Fruit fly (Drosophila melanogaster) whole organism, embryonic: ENCODE measurements around the gene CG34462.

Experiments used
- Adf1 ChIP-seq: fragments of 200-800 bp; sonication (Bioruptor generic); IDR thresholded peaks from 2 replicates; pipeline ENCODE4 v1.3.6; 2022; ENCODE audit warnings: missing biosample characterization, missing genetic modification characterization
- CG12071 ChIP-seq: fragments of 200-800 bp; sonication (Bioruptor generic); optimal IDR thresholded peaks from 3 replicates; lab custom pipeline; 2018; ENCODE audit warnings: missing biosample characterization, mild to moderate bottlenecking, missing genetic modification characterization
- CG12769 ChIP-seq: fragments of 200-800 bp; sonication (Bioruptor generic); optimal IDR thresholded peaks from 2 replicates; lab custom pipeline; 2019; ENCODE audit warnings: missing biosample characterization, mild to moderate bottlenecking, missing genetic modification characterization, moderate library complexity
- CG13894 ChIP-seq: fragments of 200-800 bp; sonication (Bioruptor generic); optimal IDR thresholded peaks from 3 replicates; lab custom pipeline; 2018; ENCODE audit warnings: missing biosample characterization, mild to moderate bottlenecking, missing genetic modification characterization, moderate library complexity
- CG15073 ChIP-seq: fragments of 200-800 bp; sonication (Bioruptor generic); optimal IDR thresholded peaks from 2 replicates; lab custom pipeline; 2016; ENCODE audit warnings: missing biosample characterization, missing genetic modification characterization
- CG16779 ChIP-seq: fragments of 200-800 bp; sonication (Bioruptor generic); IDR thresholded peaks from 2 replicates; pipeline ENCODE4 v1.3.6; 2022; ENCODE audit warnings: missing biosample characterization, missing genetic modification characterization
- CG32532 ChIP-seq: fragments of 200-800 bp; sonication (Bioruptor generic); IDR thresholded peaks from 2 replicates; pipeline ENCODE4 v1.3.6; 2022; ENCODE audit warnings: missing biosample characterization, missing genetic modification characterization
- CG33213 ChIP-seq: fragments of 200-800 bp; sonication (Bioruptor generic); optimal IDR thresholded peaks from 3 replicates; lab custom pipeline; 2016; ENCODE audit warnings: missing biosample characterization, missing genetic modification characterization
- CG3847 ChIP-seq: fragments of 200-800 bp; sonication (Bioruptor generic); IDR thresholded peaks from 2 replicates; pipeline ENCODE4 v1.3.6; 2022; ENCODE audit warnings: missing biosample characterization, missing genetic modification characterization
- CG4328 ChIP-seq: fragments of 200-800 bp; sonication (Bioruptor generic); optimal IDR thresholded peaks from 3 replicates; lab custom pipeline; 2017; ENCODE audit warnings: missing biosample characterization, missing genetic modification reagents, missing genetic modification characterization
- CG4854 ChIP-seq: fragments of 200-800 bp; sonication (Bioruptor generic); optimal IDR thresholded peaks from 2 replicates; lab custom pipeline; 2016; ENCODE audit warnings: missing biosample characterization, missing genetic modification characterization, inconsistent platforms
- CG5953 ChIP-seq: fragments of 200-800 bp; sonication (Bioruptor generic); IDR thresholded peaks from 2 replicates; pipeline ENCODE4 v1.3.6; 2022; ENCODE audit warnings: missing biosample characterization, missing genetic modification characterization
- CG6272 ChIP-seq: fragments of 200-800 bp; sonication (Bioruptor generic); IDR thresholded peaks from 2 replicates; pipeline ENCODE4 v1.3.6; 2022; ENCODE audit warnings: missing biosample characterization, missing genetic modification characterization
- CG6654 ChIP-seq: fragments of 200-800 bp; sonication (Bioruptor generic); optimal IDR thresholded peaks from 2 replicates; lab custom pipeline; 2017; ENCODE audit warnings: missing biosample characterization, mild to moderate bottlenecking, missing genetic modification characterization
- CG6683 ChIP-seq: fragments of 200-800 bp; sonication (Bioruptor generic); optimal IDR thresholded peaks from 2 replicates; lab custom pipeline; 2017; ENCODE audit warnings: missing biosample characterization, mild to moderate bottlenecking, missing genetic modification characterization, missing genetic modification reagents
- CG6854 ChIP-seq: fragments of 200-800 bp; sonication (Bioruptor generic); optimal IDR thresholded peaks from 3 replicates; lab custom pipeline; 2017; ENCODE audit warnings: missing biosample characterization, mild to moderate bottlenecking, missing genetic modification characterization
- CG8089 ChIP-seq: fragments of 200-800 bp; sonication (Bioruptor generic); optimal IDR thresholded peaks from 3 replicates; lab custom pipeline; 2016; ENCODE audit warnings: missing biosample characterization, missing genetic modification characterization
- D19A ChIP-seq: fragments of 200-800 bp; optimal IDR thresholded peaks from 3 replicates; lab custom pipeline; 2019; ENCODE audit warnings: missing biosample characterization, mild to moderate bottlenecking, missing genetic modification characterization, moderate library complexity
- D19B ChIP-seq: fragments of 200-800 bp; sonication (Bioruptor generic); optimal IDR thresholded peaks from 2 replicates; lab custom pipeline; 2017; ENCODE audit warnings: missing biosample characterization, mild to moderate bottlenecking, missing genetic modification characterization
- Dbx ChIP-seq: fragments of 200-800 bp; sonication (Bioruptor generic); IDR thresholded peaks from 3 replicates; pipeline ENCODE4 v1.3.6; 2022; ENCODE audit warnings: missing biosample characterization, missing genetic modification characterization
- E2f1 ChIP-seq: fragments of 200-800 bp; sonication (Bioruptor generic); IDR thresholded peaks from 2 replicates; pipeline ENCODE4 v1.3.6; 2022; ENCODE audit warnings: missing biosample characterization, missing genetic modification characterization
- H15 ChIP-seq: fragments of 200-800 bp; sonication (Bioruptor generic); IDR thresholded peaks from 3 replicates; pipeline ENCODE4 v1.3.6; 2022; ENCODE audit warnings: missing biosample characterization, missing genetic modification characterization
- HmgD ChIP-seq: fragments of 200-800 bp; sonication (Bioruptor generic); optimal IDR thresholded peaks from 3 replicates; lab custom pipeline; 2016; ENCODE audit warnings: missing biosample characterization, missing genetic modification characterization
- Hr3 ChIP-seq: fragments of 200-800 bp; sonication (Bioruptor generic); optimal IDR thresholded peaks from 3 replicates; lab custom pipeline; 2016; ENCODE audit warnings: missing biosample characterization, missing genetic modification characterization
- Mad ChIP-seq: fragments of 200-800 bp; sonication (Bioruptor generic); optimal IDR thresholded peaks from 2 replicates; lab custom pipeline; 2016; ENCODE audit warnings: missing biosample characterization, missing genetic modification characterization
- NC2α ChIP-seq: fragments of 200-800 bp; sonication (Bioruptor generic); optimal IDR thresholded peaks from 2 replicates; lab custom pipeline; 2016; ENCODE audit warnings: missing biosample characterization, missing genetic modification characterization
- Oli ChIP-seq: fragments of 200-800 bp; sonication (Bioruptor generic); optimal IDR thresholded peaks from 2 replicates; lab custom pipeline; 2018; ENCODE audit warnings: missing biosample characterization, mild to moderate bottlenecking, missing genetic modification characterization, moderate library complexity
- Sin3A ChIP-seq: fragments of >200 bp; optimal IDR thresholded peaks from 2 replicates; lab custom pipeline; 2018
- Usf ChIP-seq: fragments of 200-800 bp; sonication (Bioruptor generic); optimal IDR thresholded peaks from 2 replicates; lab custom pipeline; 2017; ENCODE audit warnings: missing genotype, missing biosample characterization, missing genetic modification characterization
- Vsx1 ChIP-seq: fragments of 200-800 bp; sonication (Bioruptor generic); optimal IDR thresholded peaks from 2 replicates; lab custom pipeline; 2017; ENCODE audit warnings: missing biosample characterization, mild to moderate bottlenecking, missing genetic modification characterization, missing genetic modification reagents
- ac ChIP-seq: fragments of 200-800 bp; sonication (Bioruptor generic); optimal IDR thresholded peaks from 3 replicates; lab custom pipeline; 2017; ENCODE audit warnings: missing biosample characterization, mild to moderate bottlenecking, missing genetic modification characterization
- ato ChIP-seq: fragments of 200-800 bp; sonication (Bioruptor generic); IDR thresholded peaks from 2 replicates; pipeline ENCODE4 v1.3.6; 2022; ENCODE audit warnings: missing biosample characterization, missing genetic modification characterization; ENCODE audit not compliant: partially characterized antibody
- br ChIP-seq: fragments of >200 bp; optimal IDR thresholded peaks from 2 replicates; lab custom pipeline; 2017
- bsh ChIP-seq, 2 experiments: fragments of 200-800 bp; sonication (Bioruptor generic); optimal IDR thresholded peaks; 2 replicates each; lab custom pipeline; 2017 to 2018; ENCODE audit warnings: mild to moderate bottlenecking in 2 of 2, missing biosample characterization in 2 of 2, missing genetic modification characterization in 2 of 2, moderate library complexity in 1 of 2
- dimm ChIP-seq: fragments of 200-800 bp; sonication (Bioruptor generic); IDR thresholded peaks from 2 replicates; pipeline ENCODE4 v1.3.6; 2022; ENCODE audit warnings: missing biosample characterization, missing genetic modification characterization
- exex ChIP-seq: fragments of 200-800 bp; sonication (Bioruptor generic); optimal IDR thresholded peaks from 4 replicates; lab custom pipeline; 2018; ENCODE audit warnings: missing biosample characterization, mild to moderate bottlenecking, missing genetic modification characterization, moderate library complexity
- eyg ChIP-seq: fragments of 200-800 bp; sonication (Bioruptor generic); optimal IDR thresholded peaks from 3 replicates; lab custom pipeline; 2016; ENCODE audit warnings: missing biosample characterization, missing genetic modification characterization
- hth ChIP-seq: fragments of >200 bp; optimal IDR thresholded peaks from 2 replicates; lab custom pipeline; 2017; ENCODE audit warnings: inconsistent platforms
- kay ChIP-seq: fragments of 200-800 bp; sonication (Bioruptor generic); optimal IDR thresholded peaks from 2 replicates; lab custom pipeline; 2016; ENCODE audit warnings: missing biosample characterization, missing genetic modification characterization
- maf-S ChIP-seq: fragments of 200-800 bp; sonication (Bioruptor generic); optimal IDR thresholded peaks from 2 replicates; lab custom pipeline; 2016; ENCODE audit warnings: missing biosample characterization, missing genetic modification characterization
- onecut ChIP-seq: fragments of 200-800 bp; sonication (Bioruptor generic); IDR thresholded peaks from 2 replicates; pipeline ENCODE4 v1.3.6; 2022; ENCODE audit warnings: missing biosample characterization, missing genetic modification characterization
- peb ChIP-seq: fragments of 200-800 bp; sonication (Bioruptor generic); IDR thresholded peaks from 2 replicates; pipeline ENCODE4 v1.3.6; 2022; ENCODE audit warnings: missing biosample characterization, missing genetic modification characterization
- pho ChIP-seq: fragments of 200-800 bp; sonication (Bioruptor generic); optimal IDR thresholded peaks from 2 replicates; lab custom pipeline; 2016; ENCODE audit warnings: missing biosample characterization, missing genetic modification characterization
- pnt ChIP-seq: fragments of 200-800 bp; sonication (Bioruptor generic); optimal IDR thresholded peaks from 3 replicates; lab custom pipeline; 2016; ENCODE audit warnings: missing biosample characterization, missing genetic modification characterization
- sim ChIP-seq: fragments of 200-800 bp; sonication (Bioruptor generic); IDR thresholded peaks from 2 replicates; pipeline ENCODE4 v1.3.6; 2022; ENCODE audit warnings: missing biosample characterization, missing genetic modification characterization
- slou ChIP-seq: fragments of 200-800 bp; sonication (Bioruptor generic); optimal IDR thresholded peaks from 3 replicates; lab custom pipeline; 2016; ENCODE audit warnings: missing biosample characterization, missing genetic modification characterization
- sug ChIP-seq: fragments of 200-800 bp; optimal IDR thresholded peaks from 2 replicates; lab custom pipeline; 2019; ENCODE audit warnings: missing biosample characterization, mild to moderate bottlenecking, missing genetic modification characterization, moderate library complexity
- tgo ChIP-seq: fragments of 200-800 bp; sonication (Bioruptor generic); IDR thresholded peaks from 3 replicates; pipeline ENCODE4 v1.3.6; 2022; ENCODE audit warnings: missing biosample characterization, missing genetic modification characterization
- twi ChIP-seq: fragments of 200-800 bp; optimal IDR thresholded peaks from 2 replicates; lab custom pipeline; 2019; ENCODE audit warnings: missing biosample characterization, mild to moderate bottlenecking, missing genetic modification characterization, moderate library complexity
- unpg ChIP-seq: fragments of 200-800 bp; sonication (Bioruptor generic); optimal IDR thresholded peaks from 3 replicates; lab custom pipeline; 2018; ENCODE audit warnings: missing biosample characterization, mild to moderate bottlenecking, missing genetic modification characterization, moderate library complexity
- zf30C ChIP-seq: fragments of 200-800 bp; sonication (Bioruptor generic); optimal IDR thresholded peaks from 3 replicates; lab custom pipeline; 2018; ENCODE audit warnings: missing biosample characterization, mild to moderate bottlenecking, missing genetic modification characterization

Gene CG34462

dm6 chr3L:8315141-8315816, 13.1 kb upstream of the CG34462 start, which contains the start of gene Cpsf6 (continued):
- TF ChIP-seq CG33213 (GFP tag; lab: Kevin White, UChicago), result peak; percentile 6
- peak; percentile 46 for TF ChIP-seq CG4854 (GFP tag; lab: Kevin White, UChicago)
- TF ChIP-seq br (lab: Kevin White, UChicago), result no peak
- peak; percentile 48; the same call in 1 of the 2 replicates for TF ChIP-seq Adf1 (GFP tag; lab: Robert Waterston, UW)
- TF ChIP-seq eyg (GFP tag; lab: Kevin White, UChicago), result no peak
- TF ChIP-seq CG6683, result no peak
- peak; percentile 66 for TF ChIP-seq CG3847 (GFP tag; lab: Robert Waterston, UW)
- TF ChIP-seq CG4328 (GFP tag; lab: Kevin White, UChicago), result peak; percentile 42
- TF ChIP-seq H15 (GFP tag; lab: Robert Waterston, UW), result peak; percentile 32; the same call in 1 of the 3 replicates
- TF ChIP-seq exex (tag; lab: Kevin White, UChicago), result peak; percentile 2
- no peak for TF ChIP-seq ac (GFP tag; lab: Kevin White, UChicago)
- TF ChIP-seq Mad (GFP tag; lab: Kevin White, UChicago), result peak; percentile 47
- TF ChIP-seq pho, result peak; percentile 46
- no peak for TF ChIP-seq slou (GFP tag; lab: Kevin White, UChicago)
- peak; percentile 62 for TF ChIP-seq HmgD (GFP tag; lab: Kevin White, UChicago)
- TF ChIP-seq CG12769 (tag; lab: Kevin White, UChicago), result peak; percentile 78
- TF ChIP-seq Oli (tag; lab: Kevin White, UChicago), result peak; percentile 39
- peak; percentile 25 for TF ChIP-seq CG8089 (GFP tag; lab: Kevin White, UChicago)
- no peak for TF ChIP-seq CG5953 (GFP tag; lab: Robert Waterston, UW)
- peak; percentile 20; the same call in 1 of the 2 replicates for TF ChIP-seq E2f1 (GFP tag; lab: Robert Waterston, UW)
- no peak for TF ChIP-seq twi (tag; lab: Kevin White, UChicago)
- TF ChIP-seq sug (tag; lab: Kevin White, UChicago), result peak; percentile 68
- TF ChIP-seq CG13894 (tag; lab: Kevin White, UChicago), result no peak
- 0 out of 2 replicates have a peak, but pooled peaks have one; percentile 20 for TF ChIP-seq ato
- TF ChIP-seq Usf, result peak; percentile 8
- TF ChIP-seq sim (GFP tag; lab: Robert Waterston, UW), result no peak
- TF ChIP-seq unpg (GFP tag; lab: Kevin White, UChicago), result peak; percentile 80
- TF ChIP-seq pnt, result no peak
- TF ChIP-seq bsh (GFP tag; optimal IDR thresholded peaks at IDR 0.05; lab: Kevin White, UChicago), result peak in 1 of 2 experiments; percentile 74
- peak; percentile 83 for TF ChIP-seq Sin3A (lab: Kevin White, UChicago)
- TF ChIP-seq zf30C, result no peak
- TF ChIP-seq Dbx, result 0 out of 3 replicates have a peak, but pooled peaks have one; percentile 51
- no peak for TF ChIP-seq CG6654
- TF ChIP-seq CG32532 (GFP tag; lab: Robert Waterston, UW), result peak; percentile 72
- TF ChIP-seq NC2α (GFP tag; lab: Kevin White, UChicago), result no peak
- TF ChIP-seq CG15073, result no peak
- peak; percentile 37 for TF ChIP-seq D19A
- TF ChIP-seq D19B (GFP tag; lab: Kevin White, UChicago), result peak; percentile 49
- 0 out of 2 replicates have a peak, but pooled peaks have one; percentile 10 for TF ChIP-seq onecut (GFP tag; lab: Robert Waterston, UW)
- TF ChIP-seq kay (GFP tag; lab: Kevin White, UChicago), result peak; percentile 27
- TF ChIP-seq tgo, result peak; percentile 61; the same call in 2 of the 3 replicates
- no peak for TF ChIP-seq maf-S (GFP tag; lab: Kevin White, UChicago)
- TF ChIP-seq CG6854 (GFP tag; lab: Kevin White, UChicago), result no peak
- TF ChIP-seq Vsx1 (GFP tag; lab: Kevin White, UChicago), result peak; percentile 8
- peak; percentile 49 for TF ChIP-seq Hr3 (GFP tag; lab: Kevin White, UChicago)
- TF ChIP-seq CG12071 (GFP tag; lab: Kevin White, UChicago), result no peak
- TF ChIP-seq CG6272 (GFP tag; lab: Robert Waterston, UW), result 0 out of 2 replicates have a peak, but pooled peaks have one; percentile 11
- TF ChIP-seq CG16779 (GFP tag; lab: Robert Waterston, UW), result no peak; the same call in 1 of the 2 replicates
- no peak for TF ChIP-seq dimm (GFP tag; lab: Robert Waterston, UW)
- TF ChIP-seq peb (GFP tag; lab: Robert Waterston, UW), result no peak
- no peak for TF ChIP-seq hth
